Worm (Caenorhabditis elegans) whole organism, L2 larva: ENCODE data around the gene F56A8.4.
"Not testable (repeated sequence)": the region's sequence is repeated elsewhere in the genome, so short reads cannot be mapped to it uniquely, and the experiment has no call there.

ENCODE experiments used
- C34F6.9 ChIP-seq: fragments of 150-350 bp; optimal IDR thresholded peaks from 2 replicates; lab custom pipeline; 2014; ENCODE audit warnings: missing biosample characterization, missing genetic modification characterization
- F13H6.1 ChIP-seq: sonication (generic microtip); optimal IDR thresholded peaks from 2 replicates; lab custom pipeline; 2016; ENCODE audit warnings: missing genetic modification characterization, missing compliant biosample characterization
- R02D3.7 ChIP-seq: fragments of 150-350 bp; optimal IDR thresholded peaks from 2 replicates; lab custom pipeline; 2014; ENCODE audit warnings: missing biosample characterization, missing genetic modification characterization
- Y55F3AM.14 ChIP-seq: fragments of 200-800 bp; sonication (Bioruptor generic); optimal IDR thresholded peaks from 2 replicates; lab custom pipeline; 2018; ENCODE audit warnings: mild to moderate bottlenecking, missing genetic modification characterization, missing compliant biosample characterization
- ZK546.5 ChIP-seq: sonication (generic microtip); optimal IDR thresholded peaks from 2 replicates; lab custom pipeline; 2017; ENCODE audit warnings: missing biosample characterization, missing genetic modification characterization
- alr-1 ChIP-seq: fragments of 150-350 bp; optimal IDR thresholded peaks from 2 replicates; lab custom pipeline; 2014; ENCODE audit warnings: missing biosample characterization, missing genetic modification characterization
- ama-1 ChIP-seq: fragments of 150-350 bp; optimal IDR thresholded peaks from 2 replicates; lab custom pipeline; 2018; ENCODE audit warnings: inconsistent platforms
- blmp-1 ChIP-seq: sonication (generic microtip); optimal IDR thresholded peaks from 2 replicates; lab custom pipeline; 2017; ENCODE audit warnings: missing genetic modification characterization, mild to moderate bottlenecking, missing compliant biosample characterization, antibody characterized with exemption, moderate library complexity; ENCODE audit not compliant: insufficient read depth
- ceh-16 ChIP-seq: fragments of 150-350 bp; optimal IDR thresholded peaks from 2 replicates; lab custom pipeline; 2014; ENCODE audit warnings: missing biosample characterization, missing genetic modification characterization
- ceh-82 ChIP-seq: fragments of 150-350 bp; optimal IDR thresholded peaks from 2 replicates; lab custom pipeline; 2014; ENCODE audit warnings: missing biosample characterization, missing genetic modification characterization
- crh-2 ChIP-seq: sonication (generic microtip); optimal IDR thresholded peaks from 2 replicates; lab custom pipeline; 2017; ENCODE audit warnings: missing biosample characterization, missing genetic modification characterization
- dmd-4 ChIP-seq: sonication (generic microtip); optimal IDR thresholded peaks from 2 replicates; lab custom pipeline; 2017; ENCODE audit warnings: missing biosample characterization, missing genetic modification characterization
- egl-27 ChIP-seq: sonication (generic microtip); optimal IDR thresholded peaks from 3 replicates; lab custom pipeline; 2017; ENCODE audit warnings: missing biosample characterization, missing genetic modification reagents, missing genetic modification characterization
- elt-1 ChIP-seq: fragments of 150-350 bp; optimal IDR thresholded peaks from 2 replicates; lab custom pipeline; 2014; ENCODE audit warnings: missing biosample characterization, missing genetic modification characterization
- elt-3 ChIP-seq: sonication (generic microtip); optimal IDR thresholded peaks from 2 replicates; lab custom pipeline; 2017; ENCODE audit warnings: missing biosample characterization, missing genetic modification characterization
- fos-1 ChIP-seq: fragments of 150-350 bp; optimal IDR thresholded peaks from 2 replicates; lab custom pipeline; 2014; ENCODE audit warnings: missing biosample characterization, missing genetic modification characterization
- gmeb-1 ChIP-seq: fragments of 150-350 bp; optimal IDR thresholded peaks from 2 replicates; lab custom pipeline; 2014; ENCODE audit warnings: missing biosample characterization, missing genetic modification characterization
- lin-11 ChIP-seq: fragments of 150-350 bp; sonication (generic microtip); optimal IDR thresholded peaks from 2 replicates; lab custom pipeline; 2014; ENCODE audit warnings: missing biosample characterization, missing genetic modification characterization, inconsistent platforms, mixed read lengths
- lin-13 ChIP-seq: fragments of 150-350 bp; optimal IDR thresholded peaks from 2 replicates; lab custom pipeline; 2014; ENCODE audit warnings: missing biosample characterization, missing genetic modification reagents, missing genetic modification characterization
- lin-39 ChIP-seq: fragments of 150-350 bp; optimal IDR thresholded peaks from 2 replicates; lab custom pipeline; 2014; ENCODE audit warnings: missing biosample characterization, missing genetic modification reagents, missing genetic modification characterization
- lsy-2 ChIP-seq, 2 experiments: fragments of 150-350 bp in 1 of 2; sonication (generic microtip) in 1 of 2; optimal IDR thresholded peaks; 2 replicates each; lab custom pipeline; 2014 to 2017; ENCODE audit warnings: missing biosample characterization in 2 of 2, missing genetic modification characterization in 2 of 2
- mab-5 ChIP-seq: fragments of 150-350 bp; optimal IDR thresholded peaks from 2 replicates; lab custom pipeline; 2014; ENCODE audit warnings: missing biosample characterization, missing genetic modification characterization
- mdl-1 ChIP-seq, 2 experiments: fragments of 150-350 bp in 1 of 2; sonication (generic microtip) in 1 of 2; optimal IDR thresholded peaks; 2 replicates each; lab custom pipeline; 2017; ENCODE audit warnings: missing biosample characterization in 2 of 2, missing genetic modification characterization in 2 of 2
- nhr-11 ChIP-seq: fragments of 150-350 bp; optimal IDR thresholded peaks from 2 replicates; lab custom pipeline; 2014; ENCODE audit warnings: missing biosample characterization, missing genetic modification characterization
- nhr-12 ChIP-seq: fragments of 150-350 bp; optimal IDR thresholded peaks from 2 replicates; lab custom pipeline; 2014; ENCODE audit warnings: missing biosample characterization, missing genetic modification characterization
- nhr-129 ChIP-seq: fragments of 150-350 bp; optimal IDR thresholded peaks from 2 replicates; lab custom pipeline; 2014; ENCODE audit warnings: missing biosample characterization, missing genetic modification characterization
- nhr-21 ChIP-seq: fragments of 150-350 bp; optimal IDR thresholded peaks from 2 replicates; lab custom pipeline; 2014; ENCODE audit warnings: missing biosample characterization, missing genetic modification characterization
- nhr-23 ChIP-seq: fragments of 150-350 bp; optimal IDR thresholded peaks from 2 replicates; lab custom pipeline; 2014; ENCODE audit warnings: missing biosample characterization, missing genetic modification reagents, missing genetic modification characterization
- nhr-25 ChIP-seq: fragments of 150-350 bp; sonication (generic microtip); optimal IDR thresholded peaks from 3 replicates; lab custom pipeline; 2014; ENCODE audit warnings: missing biosample characterization, missing genetic modification characterization
- nhr-6 ChIP-seq: fragments of 150-350 bp; optimal IDR thresholded peaks from 2 replicates; lab custom pipeline; 2014; ENCODE audit warnings: missing biosample characterization, missing genetic modification characterization
- nhr-77 ChIP-seq: fragments of 150-350 bp; optimal IDR thresholded peaks from 2 replicates; lab custom pipeline; 2014; ENCODE audit warnings: missing biosample characterization, missing genetic modification characterization
- peb-1 ChIP-seq: fragments of 150-350 bp; optimal IDR thresholded peaks from 2 replicates; lab custom pipeline; 2014; ENCODE audit warnings: missing biosample characterization, missing genetic modification characterization
- sem-4 ChIP-seq: fragments of 150-350 bp; optimal IDR thresholded peaks from 2 replicates; lab custom pipeline; 2014; ENCODE audit warnings: missing biosample characterization, missing genetic modification reagents, missing genetic modification characterization
- sma-3 ChIP-seq: sonication (generic microtip); optimal IDR thresholded peaks from 2 replicates; lab custom pipeline; 2016; ENCODE audit warnings: missing genetic modification reagents, missing genetic modification characterization, missing compliant biosample characterization
- sma-9 ChIP-seq, 2 experiments: fragments of 150-350 bp in 1 of 2; sonication (generic microtip) in 1 of 2; optimal IDR thresholded peaks; 2 replicates each; lab custom pipeline; 2014 to 2016; ENCODE audit warnings: missing genetic modification characterization in 2 of 2, mild to moderate bottlenecking in 1 of 2, missing biosample characterization in 1 of 2, missing compliant biosample characterization in 1 of 2, missing genetic modification reagents in 1 of 2, moderate library complexity in 1 of 2
- snpc-4 ChIP-seq: fragments of 150-350 bp; optimal IDR thresholded peaks from 2 replicates; lab custom pipeline; 2014; ENCODE audit warnings: missing biosample characterization, missing genetic modification characterization
- unc-55 ChIP-seq: fragments of 150-350 bp; sonication (generic microtip); optimal IDR thresholded peaks from 3 replicates; lab custom pipeline; 2014; ENCODE audit warnings: missing biosample characterization, missing genetic modification reagents, missing genetic modification characterization
- zag-1 ChIP-seq: fragments of 150-350 bp; optimal IDR thresholded peaks from 2 replicates; lab custom pipeline; 2014; ENCODE audit warnings: missing biosample characterization, missing genetic modification characterization
- ztf-1 ChIP-seq: fragments of 200-800 bp; sonication (Bioruptor generic); conservative IDR thresholded peaks from 2 replicates; pipeline ENCODE4 v1.3.6; 2022; ENCODE audit warnings: missing genetic modification characterization, missing compliant biosample characterization
- ztf-4 ChIP-seq: fragments of 150-350 bp; optimal IDR thresholded peaks from 2 replicates; lab custom pipeline; 2014; ENCODE audit warnings: missing biosample characterization, missing genetic modification characterization

The F56A8.4 gene

DNA sequence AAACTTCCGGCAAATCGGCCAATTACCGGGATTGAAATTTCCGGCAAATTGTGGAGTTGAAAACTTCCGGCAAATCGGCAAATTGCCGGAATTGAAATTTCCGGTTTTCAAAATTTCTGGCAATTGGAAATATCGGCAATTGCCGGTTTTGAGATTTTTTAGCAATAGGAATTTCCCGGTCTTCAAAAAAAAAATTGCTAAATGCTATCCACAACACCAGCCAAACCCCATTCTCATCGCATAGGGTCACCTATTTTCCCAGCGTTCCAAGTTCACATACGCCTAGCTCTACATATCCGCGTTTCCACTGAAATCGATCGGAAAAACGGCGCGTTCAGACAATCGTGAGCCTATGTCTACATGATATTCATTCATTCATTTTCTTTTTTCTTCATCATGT, 22.3 kb downstream of the F56A8.4 start, which contains the start of gene F56A8.8:
Gene F56A8.8 (plus strand): TSS at position 301 of the 400 bp plus-strand sequence.
- TF ChIP-seq sem-4 (tag; lab: Kevin White, UChicago) (no peak), nhr-21 (tag; lab: Kevin White, UChicago) (no peak), sma-9 (GFP tag; optimal IDR thresholded peaks at IDR 0.05; lab: Kevin White, UChicago) (no peak), sma-9 (tag; optimal IDR thresholded peaks at IDR 0.05; lab: Kevin White, UChicago) (no peak), snpc-4 (tag; lab: Kevin White, UChicago) (no peak), mdl-1 (tag; optimal IDR thresholded peaks at IDR 0.05; lab: Kevin White, UChicago) (no peak), mab-5 (tag; lab: Kevin White, UChicago) (no peak), ceh-82 (tag; lab: Kevin White, UChicago) (no peak), unc-55 (GFP tag; lab: Kevin White, UChicago) (no peak), peb-1 (tag; lab: Kevin White, UChicago) (no peak), nhr-25 (no peak), sma-3 (GFP tag; lab: Kevin White, UChicago) (no peak), nhr-6 (tag; lab: Kevin White, UChicago) (no peak), ceh-16 (tag; lab: Kevin White, UChicago) (no peak)

DNA sequence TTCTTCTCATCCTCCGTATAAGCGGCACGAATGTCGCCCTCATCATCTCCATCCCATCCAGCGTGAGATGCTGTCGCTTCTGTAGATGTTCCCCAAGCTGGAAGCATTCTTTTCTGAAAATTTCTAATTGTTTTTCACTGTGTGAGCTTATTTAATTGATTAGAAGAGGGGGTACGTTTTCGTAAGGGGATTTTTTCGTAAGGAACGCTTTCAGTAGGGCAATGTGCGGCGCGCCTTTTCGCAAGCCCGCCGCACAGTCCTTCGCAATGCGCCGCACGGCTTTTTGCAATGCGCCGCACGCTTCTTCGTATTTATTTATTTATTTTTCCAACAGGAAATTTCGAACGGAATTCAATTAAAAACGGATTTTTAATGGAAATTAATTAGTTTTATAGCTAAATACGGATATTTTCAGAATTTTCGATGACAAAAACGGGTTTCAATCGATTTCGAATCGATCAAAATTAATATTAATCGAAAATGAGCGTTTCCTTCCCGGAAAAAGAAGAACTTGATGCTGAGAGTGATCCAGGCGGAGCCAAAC, 30.0 kb downstream of the F56A8.4 start, which contains the start of gene set-25:
Gene set-25 (minus strand): TSS at position 120 of the 544 bp plus-strand sequence.
- TF ChIP-seq lsy-2 (tag; optimal IDR thresholded peaks at IDR 0.05; lab: Kevin White, UChicago) (peak in 1 of 2 experiments; percentile 37), sma-3 (GFP tag; lab: Kevin White, UChicago) (peak; percentile 8)

DNA sequence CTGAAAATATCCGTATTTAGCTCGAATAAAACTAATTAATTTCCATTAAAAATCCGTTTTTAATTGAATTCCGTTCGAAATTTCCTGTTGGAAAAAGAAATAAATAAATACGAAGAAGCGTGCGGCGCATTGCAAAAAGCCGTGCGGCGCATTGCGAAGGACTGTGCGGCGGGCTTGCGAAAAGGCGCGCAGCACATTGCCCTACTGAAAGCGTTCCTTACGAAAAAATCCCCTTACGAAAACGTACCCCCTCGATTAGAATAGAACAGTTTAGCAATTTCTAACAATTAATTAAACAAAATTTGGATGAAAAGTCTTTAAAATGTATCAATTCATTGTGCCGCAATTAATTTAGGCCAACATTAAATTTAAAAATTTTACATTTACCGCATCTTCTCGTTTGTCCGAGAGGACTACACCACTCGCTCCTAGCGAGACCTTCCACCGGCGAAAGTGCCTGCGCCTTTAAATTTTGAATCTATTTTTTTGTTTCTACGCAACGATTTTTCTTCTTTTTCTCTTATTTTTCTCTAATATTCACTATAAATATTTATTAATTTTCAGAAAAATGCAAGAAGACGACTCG, 33.3 kb downstream of the F56A8.4 start, which contains the start of gene npp-18:
Gene npp-18 (plus strand): TSS at position 565 of the 586 bp plus-strand sequence.
- peak; percentile 33 for TF ChIP-seq fos-1 (tag; lab: Kevin White, UChicago)
- TF ChIP-seq snpc-4 (tag; lab: Kevin White, UChicago): peak; percentile 17
- peak; percentile 78 for TF ChIP-seq gmeb-1
- TF ChIP-seq lin-13 (GFP tag; lab: Kevin White, UChicago): peak; percentile 74
- TF ChIP-seq crh-2 (tag; lab: Kevin White, UChicago): peak; percentile 60
- TF ChIP-seq sem-4 (tag; lab: Kevin White, UChicago): peak; percentile 38
- peak; percentile 56 for TF ChIP-seq sma-3 (GFP tag; lab: Kevin White, UChicago)
- TF ChIP-seq unc-55 (GFP tag; lab: Kevin White, UChicago): peak; percentile 58
- peak; percentile 63 for TF ChIP-seq sma-9 (GFP tag; optimal IDR thresholded peaks at IDR 0.05; lab: Kevin White, UChicago)
- not testable (repeated sequence) for TF ChIP-seq sma-9 (tag; optimal IDR thresholded peaks at IDR 0.05; lab: Kevin White, UChicago)
- TF ChIP-seq blmp-1: peak; percentile 45
- peak in 1 of 2 experiments; percentile 77 for TF ChIP-seq lsy-2 (tag; optimal IDR thresholded peaks at IDR 0.05; lab: Kevin White, UChicago)
- peak; percentile 61 for TF ChIP-seq F13H6.1 (tag; lab: Kevin White, UChicago)
- peak; percentile 51 for TF ChIP-seq C34F6.9

DNA sequence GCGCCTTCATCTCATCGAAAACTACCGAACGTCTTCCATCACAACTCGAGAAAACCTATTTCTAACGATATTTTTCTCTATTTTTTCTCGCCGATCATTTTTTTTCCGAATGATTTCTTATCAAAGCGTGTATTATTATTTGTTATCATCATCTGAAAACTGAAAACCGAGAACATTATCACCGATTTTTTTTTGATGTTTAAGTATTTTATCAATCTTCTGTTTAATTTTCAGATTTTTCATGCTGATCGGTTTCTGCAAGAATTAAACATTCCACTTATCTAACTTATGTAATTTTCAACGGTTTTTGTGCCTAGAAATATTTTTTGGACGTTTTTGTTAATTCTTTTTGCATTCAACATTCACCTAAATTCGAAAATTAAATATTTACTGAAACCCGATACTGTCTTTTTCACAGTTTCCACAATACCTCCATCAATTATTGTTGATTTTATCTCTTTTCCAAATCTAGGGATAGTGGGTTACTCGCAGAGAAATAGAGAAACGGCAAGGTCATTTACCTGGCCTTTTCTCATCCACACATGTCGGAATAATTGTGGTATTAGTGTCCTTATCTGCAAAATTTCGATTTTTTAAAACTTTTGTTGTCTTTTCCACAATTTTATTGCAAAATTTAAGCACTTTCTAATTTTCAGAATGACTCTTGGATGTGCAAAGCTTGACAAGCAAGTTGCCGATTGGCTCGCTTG, 35.8 kb downstream of the F56A8.4 start, which contains the start of gene pgm-2:
Gene pgm-2 (plus strand): TSS at position 657 of the 710 bp plus-strand sequence.
- no peak for TF ChIP-seq lin-11 (tag; lab: Kevin White, UChicago)
- no peak for TF ChIP-seq sem-4 (tag; lab: Kevin White, UChicago)
- TF ChIP-seq fos-1 (tag; lab: Kevin White, UChicago): peak; percentile 62
- no peak for TF ChIP-seq C34F6.9
- TF ChIP-seq nhr-23 (tag; lab: Kevin White, UChicago): no peak
- no peak for TF ChIP-seq nhr-77 (tag; lab: Kevin White, UChicago)
- no peak for TF ChIP-seq lin-39 (tag; lab: Kevin White, UChicago)
- TF ChIP-seq sma-3 (GFP tag; lab: Kevin White, UChicago): peak; percentile 6
- TF ChIP-seq nhr-12 (tag; lab: Kevin White, UChicago): no peak
- no peak for TF ChIP-seq nhr-11 (tag; lab: Kevin White, UChicago)
- no peak for TF ChIP-seq Y55F3AM.14 (GFP tag; lab: Kevin White, UChicago)
- TF ChIP-seq nhr-21 (tag; lab: Kevin White, UChicago): no peak
- TF ChIP-seq elt-3 (tag; lab: Kevin White, UChicago): no peak
- TF ChIP-seq mdl-1 (tag; optimal IDR thresholded peaks at IDR 0.05; lab: Kevin White, UChicago): no peak
- peak; percentile 16 for TF ChIP-seq nhr-25
- no peak for TF ChIP-seq elt-1
- no peak for TF ChIP-seq nhr-6 (tag; lab: Kevin White, UChicago)
- TF ChIP-seq ZK546.5 (tag; lab: Kevin White, UChicago): no peak
- TF ChIP-seq peb-1 (tag; lab: Kevin White, UChicago): no peak
- no peak for TF ChIP-seq dmd-4 (tag; lab: Kevin White, UChicago)
- TF ChIP-seq zag-1 (tag; lab: Kevin White, UChicago): no peak
- peak; percentile 27 for TF ChIP-seq ceh-16 (tag; lab: Kevin White, UChicago)
- no peak for TF ChIP-seq sma-9 (GFP tag; optimal IDR thresholded peaks at IDR 0.05; lab: Kevin White, UChicago)
- no peak for TF ChIP-seq sma-9 (tag; optimal IDR thresholded peaks at IDR 0.05; lab: Kevin White, UChicago)
- no peak for TF ChIP-seq ceh-82 (tag; lab: Kevin White, UChicago)
- no peak for TF ChIP-seq ztf-4 (tag; lab: Kevin White, UChicago)
- no peak for TF ChIP-seq R02D3.7 (tag; lab: Kevin White, UChicago)
- no peak for TF ChIP-seq gmeb-1
- no peak for TF ChIP-seq egl-27
- no peak for TF ChIP-seq crh-2 (tag; lab: Kevin White, UChicago)
- no peak for TF ChIP-seq ztf-1 (GFP tag; lab: Robert Waterston, UW)
- no peak for TF ChIP-seq nhr-129
- TF ChIP-seq alr-1 (tag; lab: Kevin White, UChicago): no peak
- TF ChIP-seq ama-1 (lab: Kevin White, UChicago): no peak
